Worm (Caenorhabditis elegans) whole organism, early embryonic: ENCODE measurements around the gene F07A11.4.

Source experiments
- B0310.2 ChIP-seq: sonication (generic microtip); optimal IDR thresholded peaks from 2 replicates; lab custom pipeline; 2016; ENCODE audit warnings: mild to moderate bottlenecking, missing genetic modification characterization, missing compliant biosample characterization
- F13C5.2 ChIP-seq: sonication (generic microtip); optimal IDR thresholded peaks from 2 replicates; lab custom pipeline; 2017; ENCODE audit warnings: mild to moderate bottlenecking, missing genetic modification characterization, inconsistent platforms, missing compliant biosample characterization
- aly-1 ChIP-seq: sonication (generic microtip); optimal IDR thresholded peaks from 2 replicates; lab custom pipeline; 2016; ENCODE audit warnings: missing genetic modification characterization, missing compliant biosample characterization
- ama-1 ChIP-seq: fragments of 150-350 bp; optimal IDR thresholded peaks from 2 replicates; lab custom pipeline; 2014
- ceh-13 ChIP-seq: fragments of 200-800 bp; sonication (Bioruptor generic); optimal IDR thresholded peaks from 2 replicates; lab custom pipeline; 2018; ENCODE audit warnings: mild to moderate bottlenecking, missing genetic modification characterization, missing compliant biosample characterization
- ceh-36 ChIP-seq: sonication (generic microtip); optimal IDR thresholded peaks from 2 replicates; lab custom pipeline; 2016; ENCODE audit warnings: missing genetic modification characterization, inconsistent platforms, missing compliant biosample characterization
- ets-7 ChIP-seq: sonication (generic microtip); optimal IDR thresholded peaks from 2 replicates; lab custom pipeline; 2016; ENCODE audit warnings: missing genotype, missing genetic modification characterization, missing compliant biosample characterization
- flt-1 ChIP-seq: fragments of 200-800 bp; sonication (Bioruptor generic); IDR thresholded peaks from 2 replicates; pipeline ENCODE4 v1.3.6; 2022; ENCODE audit warnings: missing genetic modification characterization, missing compliant biosample characterization
- hmbx-1 ChIP-seq: sonication (generic microtip); optimal IDR thresholded peaks from 2 replicates; lab custom pipeline; 2016; ENCODE audit warnings: mild to moderate bottlenecking, missing genetic modification characterization, missing compliant biosample characterization
- hmg-4 ChIP-seq: fragments of 200-800 bp; sonication (Bioruptor generic); optimal IDR thresholded peaks from 2 replicates; lab custom pipeline; 2018; ENCODE audit warnings: mild to moderate bottlenecking, missing genetic modification characterization, missing compliant biosample characterization
- hnd-1 ChIP-seq: sonication (generic microtip); optimal IDR thresholded peaks from 2 replicates; lab custom pipeline; 2016; ENCODE audit warnings: missing genetic modification characterization, missing compliant biosample characterization
- pes-1 ChIP-seq: fragments of 200-800 bp; sonication (Bioruptor generic); IDR thresholded peaks from 2 replicates; pipeline ENCODE4 v1.3.6; 2022; ENCODE audit warnings: missing genetic modification reagents, missing genetic modification characterization, missing compliant biosample characterization
- scrt-1 ChIP-seq: fragments of 200-800 bp; sonication (Bioruptor generic); IDR thresholded peaks from 2 replicates; pipeline ENCODE4 v1.3.6; 2022; ENCODE audit warnings: missing genetic modification characterization, missing compliant biosample characterization
- sea-1 ChIP-seq: fragments of 200-800 bp; sonication (Bioruptor generic); conservative IDR thresholded peaks from 2 replicates; pipeline ENCODE4 v1.3.6; 2022; ENCODE audit warnings: missing genetic modification characterization, missing compliant biosample characterization
- tbx-11 ChIP-seq: fragments of 200-800 bp; sonication (Bioruptor generic); IDR thresholded peaks from 2 replicates; pipeline ENCODE4 v1.3.6; 2022; ENCODE audit warnings: missing genetic modification characterization, missing compliant biosample characterization
- tbx-37 ChIP-seq: fragments of 200-800 bp; sonication (Bioruptor generic); conservative IDR thresholded peaks from 2 replicates; pipeline ENCODE4 v1.3.6; 2022; ENCODE audit warnings: missing genetic modification reagents, missing genetic modification characterization, missing compliant biosample characterization
- tra-4 ChIP-seq: sonication (generic microtip); optimal IDR thresholded peaks from 2 replicates; lab custom pipeline; 2017; ENCODE audit warnings: missing genetic modification characterization, missing compliant biosample characterization

The F07A11.4 gene

ce11 chrII:11642025-11642424 lies 41.2 kb downstream of the F07A11.4 start:
- no peak for TF ChIP-seq pes-1 (GFP tag; lab: Robert Waterston, UW)
- TF ChIP-seq tbx-11 (GFP tag; lab: Robert Waterston, UW) = no peak
- TF ChIP-seq sea-1 (GFP tag; lab: Robert Waterston, UW) = no peak
- no peak for TF ChIP-seq hmg-4 (GFP tag; lab: Kevin White, UChicago)
- no peak for TF ChIP-seq ceh-13 (GFP tag; lab: Kevin White, UChicago)
- no peak for TF ChIP-seq hnd-1 (tag; lab: Kevin White, UChicago)
- TF ChIP-seq ceh-36 (tag; lab: Kevin White, UChicago) = no peak
- no peak for TF ChIP-seq F13C5.2
- no peak for TF ChIP-seq ets-7
- no peak for TF ChIP-seq aly-1 (tag; lab: Kevin White, UChicago)
- no peak for TF ChIP-seq tbx-37 (GFP tag; lab: Robert Waterston, UW)
- TF ChIP-seq flt-1 = no peak
- TF ChIP-seq B0310.2 (tag; lab: Kevin White, UChicago) = no peak

ce11 chrII:11642736-11643135 lies 41.9 kb downstream of the F07A11.4 start:
- TF ChIP-seq tbx-11 (GFP tag; lab: Robert Waterston, UW) (no peak), pes-1 (GFP tag; lab: Robert Waterston, UW) (no peak), hmbx-1 (tag; lab: Kevin White, UChicago) (no peak), ets-7 (no peak), F13C5.2 (no peak), hnd-1 (tag; lab: Kevin White, UChicago) (no peak), aly-1 (tag; lab: Kevin White, UChicago) (no peak), scrt-1 (GFP tag; lab: Robert Waterston, UW) (no peak), tra-4 (tag; lab: Kevin White, UChicago) (no peak), ama-1 (lab: Kevin White, UChicago) (no peak), flt-1 (no peak), ceh-36 (tag; lab: Kevin White, UChicago) (no peak), ceh-13 (GFP tag; lab: Kevin White, UChicago) (no peak), sea-1 (GFP tag; lab: Robert Waterston, UW) (no peak), tbx-37 (GFP tag; lab: Robert Waterston, UW) (no peak)

- TF ChIP-seq sea-1 (GFP tag; lab: Robert Waterston, UW) (no peak), aly-1 (tag; lab: Kevin White, UChicago) (no peak), tra-4 (tag; lab: Kevin White, UChicago) (no peak), ama-1 (lab: Kevin White, UChicago) (no peak), ets-7 (no peak), scrt-1 (GFP tag; lab: Robert Waterston, UW) (no peak), tbx-37 (GFP tag; lab: Robert Waterston, UW) (no peak), hmbx-1 (tag; lab: Kevin White, UChicago) (no peak), ceh-13 (GFP tag; lab: Kevin White, UChicago) (no peak), flt-1 (no peak), pes-1 (GFP tag; lab: Robert Waterston, UW) (no peak), F13C5.2 (no peak), B0310.2 (tag; lab: Kevin White, UChicago) (no peak), tbx-11 (GFP tag; lab: Robert Waterston, UW) (no peak), hnd-1 (tag; lab: Kevin White, UChicago) (no peak), hmg-4 (GFP tag; lab: Kevin White, UChicago) (no peak)
Measured at ce11 chrII:11644535-11644934, 43.7 kb downstream of the F07A11.4 start.

ce11 chrII:11645383-11645782 lies 44.6 kb downstream of the F07A11.4 start:
- no peak for TF ChIP-seq ets-7
- TF ChIP-seq pes-1 (GFP tag; lab: Robert Waterston, UW) = no peak
- no peak for TF ChIP-seq ceh-13 (GFP tag; lab: Kevin White, UChicago)
- TF ChIP-seq hmbx-1 (tag; lab: Kevin White, UChicago) = no peak
- TF ChIP-seq hnd-1 (tag; lab: Kevin White, UChicago) = no peak
- TF ChIP-seq ama-1 (lab: Kevin White, UChicago) = no peak
- TF ChIP-seq aly-1 (tag; lab: Kevin White, UChicago) = no peak
- TF ChIP-seq tra-4 (tag; lab: Kevin White, UChicago) = no peak
- TF ChIP-seq hmg-4 (GFP tag; lab: Kevin White, UChicago) = no peak
- TF ChIP-seq scrt-1 (GFP tag; lab: Robert Waterston, UW) = no peak

ce11 chrII:11646276-11646797 lies 45.5 kb downstream of the F07A11.4 start, which contains the start of gene ghi-1:
ghi-1 (plus strand) TSS chrII:11646747.
- TF ChIP-seq tbx-37 (GFP tag; lab: Robert Waterston, UW) (no peak), ceh-36 (tag; lab: Kevin White, UChicago) (no peak)

ce11 chrII:11646874-11647273 lies 46.1 kb downstream of the F07A11.4 start:
- TF ChIP-seq aly-1 (tag; lab: Kevin White, UChicago) (no peak), sea-1 (GFP tag; lab: Robert Waterston, UW) (no peak), ets-7 (no peak), hnd-1 (tag; lab: Kevin White, UChicago) (no peak), ceh-36 (tag; lab: Kevin White, UChicago) (no peak), B0310.2 (tag; lab: Kevin White, UChicago) (no peak), tra-4 (tag; lab: Kevin White, UChicago) (no peak), tbx-37 (GFP tag; lab: Robert Waterston, UW) (no peak), ceh-13 (GFP tag; lab: Kevin White, UChicago) (no peak), flt-1 (no peak), tbx-11 (GFP tag; lab: Robert Waterston, UW) (no peak)

- no peak for TF ChIP-seq ama-1 (lab: Kevin White, UChicago)
- TF ChIP-seq tra-4 (tag; lab: Kevin White, UChicago) = no peak
- TF ChIP-seq tbx-37 (GFP tag; lab: Robert Waterston, UW) = no peak
- no peak for TF ChIP-seq hmbx-1 (tag; lab: Kevin White, UChicago)
- TF ChIP-seq tbx-11 (GFP tag; lab: Robert Waterston, UW) = no peak
- no peak for TF ChIP-seq B0310.2 (tag; lab: Kevin White, UChicago)
Measured at ce11 chrII:11649239-11649638, 48.4 kb downstream of the F07A11.4 start.
